Fruit fly (Drosophila melanogaster) whole organism: ENCODE data around the gene Polr1D.

Source experiments
- CG8478 ChIP-seq: fragments of >200 bp; optimal IDR thresholded peaks from 2 replicates; lab custom pipeline; 2018; ENCODE audit warnings: inconsistent platforms
- Dll ChIP-seq: fragments of >200 bp; optimal IDR thresholded peaks from 2 replicates; lab custom pipeline; 2017
- pan ChIP-seq: fragments of >200 bp; optimal IDR thresholded peaks from 2 replicates; lab custom pipeline; 2017
- psq ChIP-seq: fragments of >200 bp; optimal IDR thresholded peaks from 2 replicates; lab custom pipeline; 2017
- usp ChIP-seq: fragments of >200 bp; optimal IDR thresholded peaks from 2 replicates; lab custom pipeline; 2017; ENCODE audit warnings: missing biosample characterization, missing genetic modification characterization, mixed read lengths

- TF ChIP-seq pan (lab: Kevin White, UChicago) (no peak), usp (GFP tag; lab: Kevin White, UChicago) (no peak), Dll (lab: Kevin White, UChicago) (no peak), psq (lab: Kevin White, UChicago) (no peak), CG8478 (lab: Kevin White, UChicago) (no peak)
These were observed 47.7 kb upstream of the Polr1D start, which contains the start of gene CG42688 for dm6 chr2L:19182710-19183109.
